Worm (Caenorhabditis elegans) whole organism, young adult: ENCODE measurements around the gene C28H8.7.

Experiments used
- C17E4.6 ChIP-seq: fragments of 200-800 bp; sonication (Bioruptor generic); IDR thresholded peaks from 2 replicates; pipeline ENCODE4 v1.3.6; 2022; ENCODE audit warnings: missing genetic modification reagents, missing genetic modification characterization, missing compliant biosample characterization
- D2030.7 ChIP-seq: fragments of 200-800 bp; sonication (Bioruptor generic); IDR thresholded peaks from 2 replicates; pipeline ENCODE4 v1.3.6; 2022; ENCODE audit warnings: missing genetic modification reagents, missing genetic modification characterization, missing compliant biosample characterization
- F33H1.4 ChIP-seq: fragments of 200-800 bp; sonication (Bioruptor generic); IDR thresholded peaks from 2 replicates; pipeline ENCODE4 v1.3.6; 2022; ENCODE audit warnings: missing genetic modification reagents, missing genetic modification characterization, missing compliant biosample characterization
- T07F8.4 ChIP-seq: sonication (generic microtip); optimal IDR thresholded peaks from 2 replicates; lab custom pipeline; 2016; ENCODE audit warnings: mild to moderate bottlenecking, missing genetic modification characterization, moderate library complexity, missing compliant biosample characterization
- ZK185.1 ChIP-seq: sonication (generic microtip); optimal IDR thresholded peaks from 2 replicates; lab custom pipeline; 2016; ENCODE audit warnings: mild to moderate bottlenecking, missing genetic modification characterization, missing compliant biosample characterization; ENCODE audit not compliant: poor library complexity, severe bottlenecking
- aptf-2 ChIP-seq: fragments of 200-800 bp; sonication (Bioruptor generic); conservative IDR thresholded peaks from 2 replicates; pipeline ENCODE4 v1.3.6; 2022; ENCODE audit warnings: missing genetic modification reagents, missing genetic modification characterization, missing compliant biosample characterization
- atf-7 ChIP-seq: sonication (generic microtip); optimal IDR thresholded peaks from 2 replicates; lab custom pipeline; 2017; ENCODE audit warnings: mild to moderate bottlenecking, missing genetic modification characterization, missing compliant biosample characterization
- athp-1 ChIP-seq: sonication (generic microtip); optimal IDR thresholded peaks from 2 replicates; lab custom pipeline; 2017; ENCODE audit warnings: mild to moderate bottlenecking, missing genetic modification characterization, missing compliant biosample characterization
- attf-6 ChIP-seq: fragments of 200-800 bp; sonication (Bioruptor generic); IDR thresholded peaks from 2 replicates; pipeline ENCODE4 v1.3.6; 2022; ENCODE audit warnings: missing genetic modification reagents, missing genetic modification characterization, missing compliant biosample characterization
- bed-1 ChIP-seq: fragments of 200-800 bp; sonication (Bioruptor generic); IDR thresholded peaks from 2 replicates; pipeline ENCODE4 v1.3.6; 2022; ENCODE audit warnings: missing genetic modification reagents, missing genetic modification characterization, missing compliant biosample characterization
- ccch-3 ChIP-seq: fragments of 200-800 bp; sonication (Bioruptor generic); optimal IDR thresholded peaks from 2 replicates; lab custom pipeline; 2018; ENCODE audit warnings: mild to moderate bottlenecking, missing genetic modification characterization, missing compliant biosample characterization
- ceh-79 ChIP-seq: sonication (generic microtip); optimal IDR thresholded peaks from 2 replicates; lab custom pipeline; 2017; ENCODE audit warnings: mild to moderate bottlenecking, missing genetic modification characterization, missing compliant biosample characterization
- ceh-91 ChIP-seq: fragments of 200-800 bp; sonication (Bioruptor generic); IDR thresholded peaks from 2 replicates; pipeline ENCODE4 v1.3.6; 2022; ENCODE audit warnings: missing genetic modification reagents, missing genetic modification characterization, missing compliant biosample characterization
- dpff-1 ChIP-seq: sonication (generic microtip); optimal IDR thresholded peaks from 2 replicates; lab custom pipeline; 2017; ENCODE audit warnings: mild to moderate bottlenecking, missing genetic modification characterization, missing compliant biosample characterization
- egl-18 ChIP-seq: fragments of 200-800 bp; sonication (Bioruptor generic); IDR thresholded peaks from 2 replicates; pipeline ENCODE4 v1.3.6; 2022; ENCODE audit warnings: missing genetic modification reagents, missing genetic modification characterization, missing compliant biosample characterization
- ekl-4 ChIP-seq: fragments of 200-800 bp; sonication (Bioruptor generic); IDR thresholded peaks from 2 replicates; pipeline ENCODE4 v1.3.6; 2022; ENCODE audit warnings: missing genetic modification reagents, missing genetic modification characterization, missing compliant biosample characterization
- him-1 ChIP-seq: sonication (generic microtip); optimal IDR thresholded peaks from 2 replicates; lab custom pipeline; 2016; ENCODE audit warnings: missing genotype, missing genetic modification reagents, missing genetic modification characterization, missing compliant biosample characterization
- hlh-26 ChIP-seq: fragments of 200-800 bp; sonication (Bioruptor generic); conservative IDR thresholded peaks from 2 replicates; pipeline ENCODE4 v1.3.6; 2022; ENCODE audit warnings: missing genetic modification reagents, missing genetic modification characterization, missing compliant biosample characterization
- hmg-1.2 ChIP-seq: fragments of 200-800 bp; sonication (Bioruptor generic); IDR thresholded peaks from 2 replicates; pipeline ENCODE4 v1.3.6; 2022; ENCODE audit warnings: missing genetic modification reagents, missing genetic modification characterization, missing compliant biosample characterization
- lin-26 ChIP-seq: fragments of 200-800 bp; sonication (Bioruptor generic); IDR thresholded peaks from 2 replicates; pipeline ENCODE4 v1.3.6; 2022; ENCODE audit warnings: missing genetic modification reagents, missing genetic modification characterization, missing compliant biosample characterization
- lin-35 ChIP-seq, 3 experiments: fragments of 150-350 bp in 2 of 3; sonication (generic microtip) in 1 of 3; optimal IDR thresholded peaks; 2 replicates each; lab custom pipeline; 2014 to 2018; ENCODE audit warnings: missing biosample characterization in 3 of 3, missing genetic modification characterization in 3 of 3, missing genetic modification reagents in 3 of 3
- lsl-1 ChIP-seq: fragments of 200-800 bp; sonication (Bioruptor generic); optimal IDR thresholded peaks from 2 replicates; lab custom pipeline; 2018; ENCODE audit warnings: mild to moderate bottlenecking, missing genetic modification characterization, moderate library complexity, missing compliant biosample characterization
- lsy-27 ChIP-seq: sonication (generic microtip); optimal IDR thresholded peaks from 2 replicates; lab custom pipeline; 2017; ENCODE audit warnings: missing genetic modification characterization, mild to moderate bottlenecking, missing compliant biosample characterization, antibody characterized with exemption, missing genotype, borderline replicate concordance; ENCODE audit not compliant: insufficient read depth
- madf-10 ChIP-seq: sonication (generic microtip); optimal IDR thresholded peaks from 2 replicates; lab custom pipeline; 2016; ENCODE audit warnings: mild to moderate bottlenecking, missing genetic modification characterization, missing compliant biosample characterization
- madf-3 ChIP-seq: fragments of 200-800 bp; sonication (Bioruptor generic); IDR thresholded peaks from 2 replicates; pipeline ENCODE4 v1.3.6; 2022; ENCODE audit warnings: missing genetic modification reagents, missing genetic modification characterization, missing compliant biosample characterization
- madf-8 ChIP-seq: fragments of 200-800 bp; sonication (Bioruptor generic); conservative IDR thresholded peaks from 2 replicates; pipeline ENCODE4 v1.3.6; 2022; ENCODE audit warnings: missing genetic modification reagents, missing genetic modification characterization, missing compliant biosample characterization
- mes-4 ChIP-seq: sonication (generic microtip); optimal IDR thresholded peaks from 2 replicates; lab custom pipeline; 2016; ENCODE audit warnings: missing genotype, missing genetic modification characterization, missing compliant biosample characterization
- nhr-80 ChIP-seq: sonication (generic microtip); optimal IDR thresholded peaks from 2 replicates; lab custom pipeline; 2016; ENCODE audit warnings: missing genetic modification characterization, missing compliant biosample characterization
- repo-1 ChIP-seq: sonication (generic microtip); optimal IDR thresholded peaks from 2 replicates; lab custom pipeline; 2017; ENCODE audit warnings: mild to moderate bottlenecking, missing genetic modification characterization, missing compliant biosample characterization
- sdz-38 ChIP-seq: sonication (generic microtip); optimal IDR thresholded peaks from 2 replicates; lab custom pipeline; 2016; ENCODE audit warnings: missing genotype, missing genetic modification characterization, missing compliant biosample characterization
- sea-2 ChIP-seq: fragments of 200-800 bp; sonication (Bioruptor generic); IDR thresholded peaks from 2 replicates; pipeline ENCODE4 v1.3.6; 2022; ENCODE audit warnings: missing genetic modification characterization, missing compliant biosample characterization
- snpc-1.3 ChIP-seq: sonication (generic microtip); optimal IDR thresholded peaks from 2 replicates; lab custom pipeline; 2017; ENCODE audit warnings: missing genetic modification characterization, mild to moderate bottlenecking, missing compliant biosample characterization, antibody characterized with exemption, moderate library complexity, missing genotype, missing genetic modification reagents; ENCODE audit not compliant: insufficient read depth
- snpc-4 ChIP-seq, 5 experiments: fragments of 150-350 bp in 1 of 5; sonication (generic microtip) in 4 of 5; optimal IDR thresholded peaks; 2 replicates each; lab custom pipeline; 2014 to 2018; ENCODE audit warnings: missing genetic modification characterization in 5 of 5, missing biosample characterization in 3 of 5, antibody characterized with exemption in 2 of 5, mild to moderate bottlenecking in 2 of 5, missing compliant biosample characterization in 2 of 5, missing genotype in 2 of 5, moderate library complexity in 2 of 5, missing genetic modification reagents in 1 of 5
- somi-1 ChIP-seq: fragments of 200-800 bp; sonication (Bioruptor generic); optimal IDR thresholded peaks from 2 replicates; lab custom pipeline; 2018; ENCODE audit warnings: mild to moderate bottlenecking, missing genetic modification characterization, missing compliant biosample characterization
- sptf-2 ChIP-seq: fragments of 200-800 bp; sonication (Bioruptor generic); optimal IDR thresholded peaks from 2 replicates; lab custom pipeline; 2018; ENCODE audit warnings: mild to moderate bottlenecking, missing genetic modification characterization, missing compliant biosample characterization
- tbp1 ChIP-seq: fragments of 200-800 bp; sonication (Bioruptor generic); optimal IDR thresholded peaks from 2 replicates; lab custom pipeline; 2018; ENCODE audit warnings: mild to moderate bottlenecking, missing genetic modification characterization, missing compliant biosample characterization
- zim-3 ChIP-seq: sonication (generic microtip); optimal IDR thresholded peaks from 2 replicates; lab custom pipeline; 2017; ENCODE audit warnings: mild to moderate bottlenecking, missing genetic modification characterization, moderate library complexity, missing compliant biosample characterization
- ztf-28 ChIP-seq: fragments of 200-800 bp; sonication (Bioruptor generic); IDR thresholded peaks from 2 replicates; pipeline ENCODE4 v1.3.6; 2022; ENCODE audit warnings: missing genetic modification reagents, missing genetic modification characterization, missing compliant biosample characterization
- ztf-3 ChIP-seq: fragments of 200-800 bp; sonication (Bioruptor generic); optimal IDR thresholded peaks from 2 replicates; lab custom pipeline; 2018; ENCODE audit warnings: mild to moderate bottlenecking, missing genetic modification characterization, missing compliant biosample characterization

The C28H8.7 gene

DNA sequence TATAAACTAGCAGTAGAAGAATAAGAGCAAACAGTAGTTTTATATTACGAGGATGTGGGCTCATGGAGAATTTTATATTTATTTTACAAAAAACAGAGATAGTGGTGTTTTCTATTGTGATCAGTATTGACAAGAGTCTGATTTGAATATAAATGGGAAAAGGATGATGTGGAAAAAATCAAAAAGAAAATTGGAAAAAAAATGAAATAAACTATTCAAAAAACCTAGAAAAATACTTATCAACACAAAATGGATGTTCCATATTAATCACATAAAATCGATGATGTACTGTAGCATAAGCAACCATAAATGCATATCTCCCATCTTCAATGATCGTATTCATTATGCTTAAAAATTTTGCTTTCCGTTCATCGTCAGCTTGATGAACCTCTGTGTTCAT is at the start of gene C28H8.7:
C28H8.7 (minus strand) TSS at position 101 of the 400 bp plus-strand sequence.
- no peak for TF ChIP-seq ceh-91 (GFP tag; lab: Robert Waterston, UW)
- TF ChIP-seq egl-18 (GFP tag; lab: Robert Waterston, UW), result no peak
- no peak for TF ChIP-seq ZK185.1 (tag; lab: Kevin White, UChicago)
- no peak for TF ChIP-seq madf-3 (GFP tag; lab: Robert Waterston, UW)
- no peak for TF ChIP-seq lsl-1 (GFP tag; lab: Kevin White, UChicago)
- TF ChIP-seq sea-2 (GFP tag; lab: Robert Waterston, UW), result no peak
- no peak for TF ChIP-seq lsy-27 (tag; lab: Kevin White, UChicago)
- TF ChIP-seq attf-6 (GFP tag; lab: Robert Waterston, UW), result no peak
- no peak for TF ChIP-seq madf-10 (tag; lab: Kevin White, UChicago)

DNA sequence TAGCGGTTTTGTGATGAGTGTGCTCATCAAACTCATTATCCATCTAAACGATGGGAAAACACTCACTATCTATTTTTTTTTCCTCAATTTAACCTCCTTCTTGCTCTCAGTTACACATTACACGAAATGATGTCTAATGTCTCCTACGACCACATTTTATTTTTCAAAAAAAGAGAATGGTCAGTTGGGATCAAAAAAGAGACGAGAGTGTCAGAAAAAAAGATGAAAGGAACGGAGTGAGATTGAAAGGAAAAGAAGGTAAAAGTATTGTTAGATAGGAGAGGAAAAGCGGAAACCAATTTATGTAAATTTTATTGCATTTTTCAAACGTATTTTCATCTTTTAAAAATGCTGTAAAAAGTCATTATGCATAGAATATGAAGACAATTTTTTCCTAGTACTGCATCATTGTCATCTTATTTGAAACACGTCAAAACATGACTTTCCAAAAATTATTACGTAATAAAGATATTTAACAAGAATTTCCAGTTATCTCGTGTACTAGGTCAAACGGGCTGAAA is 47.4 kb upstream of the C28H8.7 start:
- TF ChIP-seq atf-7 (tag; lab: Kevin White, UChicago), result no peak
- TF ChIP-seq him-1 (tag; lab: Kevin White, UChicago), result no peak
- no peak for TF ChIP-seq ekl-4
- TF ChIP-seq madf-8 (GFP tag; lab: Robert Waterston, UW), result no peak
- TF ChIP-seq egl-18 (GFP tag; lab: Robert Waterston, UW), result no peak
- no peak for TF ChIP-seq D2030.7
- no peak for TF ChIP-seq lin-35 (GFP tag; optimal IDR thresholded peaks at IDR 0.05; lab: Kevin White, UChicago)
- no peak for TF ChIP-seq nhr-80 (tag; lab: Kevin White, UChicago)
- no peak for TF ChIP-seq athp-1 (tag; lab: Kevin White, UChicago)
- no peak for TF ChIP-seq tbp1
- TF ChIP-seq madf-10 (tag; lab: Kevin White, UChicago), result no peak
- no peak for TF ChIP-seq aptf-2
- no peak for TF ChIP-seq C17E4.6

DNA sequence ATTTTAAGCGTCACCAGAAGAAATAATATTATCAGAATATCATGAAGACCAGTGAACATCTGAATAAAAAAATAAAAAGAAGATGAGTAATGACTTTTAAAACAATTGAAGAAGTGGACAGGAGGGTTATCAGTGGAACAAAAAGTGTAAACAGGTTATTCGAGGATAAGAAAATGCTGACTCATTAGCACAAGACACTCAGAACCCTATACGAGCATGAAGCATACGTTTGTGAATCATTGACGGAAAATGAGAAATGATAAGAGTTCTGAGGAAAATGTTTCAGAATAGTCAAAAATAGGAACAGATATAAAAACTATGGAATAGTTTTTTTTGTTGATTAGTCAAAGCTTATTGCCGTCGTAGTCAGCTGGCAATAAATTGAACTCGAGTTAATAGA is 46.1 kb upstream of the C28H8.7 start, which contains the start of gene zmp-1:
zmp-1 (minus strand) TSS at position 101 of the 400 bp plus-strand sequence.
- TF ChIP-seq ceh-79 (no peak), T07F8.4 (tag; lab: Kevin White, UChicago) (no peak)
- TF ChIP-seq, all 124 proteins: peak for 0

DNA sequence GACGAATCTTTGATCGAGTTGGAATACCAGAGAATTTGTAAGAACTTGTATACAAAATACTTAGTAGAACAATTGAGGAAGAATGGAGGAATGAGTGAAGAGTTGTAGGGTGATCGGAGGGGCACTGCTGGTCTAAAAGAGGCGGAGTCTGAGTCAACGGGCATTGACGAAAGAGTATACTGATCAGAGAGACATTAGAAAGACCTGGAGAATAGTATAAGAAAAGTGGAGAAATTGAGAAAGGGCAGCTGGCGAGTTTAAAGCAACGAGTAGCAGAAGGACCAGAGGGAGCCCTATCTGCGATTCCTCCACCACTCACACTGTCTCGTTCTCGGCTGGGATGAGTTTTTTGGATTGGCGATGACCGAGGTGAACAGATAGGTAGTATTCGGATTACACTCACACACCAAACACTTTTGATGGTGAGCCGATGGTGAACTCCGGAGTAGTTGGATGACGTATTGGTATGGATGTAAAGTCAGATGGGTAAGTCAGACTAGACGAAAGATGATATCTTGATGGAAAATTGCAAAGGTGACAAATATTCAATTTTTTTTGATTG is 44.7 kb upstream of the C28H8.7 start, which contains the start of gene EGAP1.5:
EGAP1.5 (plus strand) TSS at position 289 of the 562 bp plus-strand sequence.
- TF ChIP-seq sptf-2 (no peak), repo-1 (tag; lab: Kevin White, UChicago) (no peak), sdz-38 (tag; lab: Kevin White, UChicago) (no peak), ccch-3 (GFP tag; lab: Kevin White, UChicago) (no peak), ekl-4 (no peak)

DNA sequence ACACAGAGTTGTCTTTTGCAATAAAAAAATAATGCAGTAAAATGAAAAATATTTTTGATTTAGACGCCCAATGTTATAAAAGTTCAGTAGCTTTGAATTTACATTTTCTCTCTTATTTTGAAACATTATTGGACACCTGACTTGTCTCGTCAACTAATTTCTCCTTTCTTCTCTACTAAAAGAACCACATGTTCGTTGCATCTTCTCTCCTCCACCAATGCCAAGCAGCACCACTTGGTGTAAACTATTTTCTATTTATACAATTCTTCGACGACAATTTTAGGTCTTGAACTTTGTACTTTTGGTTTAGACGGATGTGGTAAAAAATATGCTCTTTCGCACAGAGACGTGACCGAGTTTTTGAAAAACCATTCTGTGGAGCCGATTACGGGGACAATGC is 43.9 kb upstream of the C28H8.7 start:
- TF ChIP-seq sdz-38 (tag; lab: Kevin White, UChicago) (no peak), bed-1 (no peak), sea-2 (GFP tag; lab: Robert Waterston, UW) (no peak), hmg-1.2 (GFP tag; lab: Robert Waterston, UW) (no peak), lsl-1 (GFP tag; lab: Kevin White, UChicago) (no peak), madf-3 (GFP tag; lab: Robert Waterston, UW) (no peak), snpc-4 (GFP tag; optimal IDR thresholded peaks at IDR 0.05; lab: Kevin White, UChicago) (no peak), snpc-4 (tag; optimal IDR thresholded peaks at IDR 0.05; lab: Kevin White, UChicago) (no peak), ztf-3 (GFP tag; lab: Kevin White, UChicago) (no peak), somi-1 (GFP tag; lab: Kevin White, UChicago) (no peak), T07F8.4 (tag; lab: Kevin White, UChicago) (no peak), hlh-26 (no peak), zim-3 (tag; lab: Kevin White, UChicago) (no peak), ztf-28 (GFP tag; lab: Robert Waterston, UW) (no peak), mes-4 (tag; lab: Kevin White, UChicago) (no peak), dpff-1 (tag; lab: Kevin White, UChicago) (no peak), lin-26 (GFP tag; lab: Robert Waterston, UW) (no peak), attf-6 (GFP tag; lab: Robert Waterston, UW) (no peak), snpc-1.3 (tag; lab: Kevin White, UChicago) (no peak), madf-10 (tag; lab: Kevin White, UChicago) (no peak), F33H1.4 (GFP tag; lab: Robert Waterston, UW) (no peak)
